Fruit fly (Drosophila melanogaster) whole organism, adult: ENCODE data around the gene Acsf2.

Experiments used
- CG12768 ChIP-seq: fragments of 200-800 bp; sonication (Bioruptor generic); optimal IDR thresholded peaks from 2 replicates; lab custom pipeline; 2017; ENCODE audit warnings: missing biosample characterization, missing genetic modification characterization, mild to moderate bottlenecking, moderate library complexity, missing genetic modification reagents
- Clk ChIP-seq: fragments of 200-800 bp; sonication (Bioruptor generic); optimal IDR thresholded peaks from 2 replicates; lab custom pipeline; 2017; ENCODE audit warnings: missing biosample characterization, missing genetic modification characterization
- Crg-1 ChIP-seq: fragments of 200-800 bp; sonication (Bioruptor generic); optimal IDR thresholded peaks from 2 replicates; lab custom pipeline; 2016; ENCODE audit warnings: missing biosample characterization, missing genetic modification characterization
- bab1 ChIP-seq: fragments of 200-800 bp; sonication (Bioruptor generic); optimal IDR thresholded peaks from 3 replicates; lab custom pipeline; 2019; ENCODE audit warnings: missing biosample characterization, mild to moderate bottlenecking, missing genetic modification characterization, moderate library complexity
- kay ChIP-seq: fragments of 200-800 bp; sonication (Bioruptor generic); peaks from one replicate; lab custom pipeline; 2016; ENCODE audit warnings: missing biosample characterization, missing genetic modification characterization, borderline replicate concordance
- pad ChIP-seq: fragments of 200-800 bp; sonication (Bioruptor generic); optimal IDR thresholded peaks from 3 replicates; lab custom pipeline; 2017; ENCODE audit warnings: missing biosample characterization, missing genetic modification characterization, mild to moderate bottlenecking, moderate library complexity, missing genetic modification reagents
- tj ChIP-seq: fragments of 200-800 bp; sonication (Bioruptor generic); optimal IDR thresholded peaks from 3 replicates; lab custom pipeline; 2017; ENCODE audit warnings: missing biosample characterization, mild to moderate bottlenecking, missing genetic modification characterization, moderate library complexity

DNA sequence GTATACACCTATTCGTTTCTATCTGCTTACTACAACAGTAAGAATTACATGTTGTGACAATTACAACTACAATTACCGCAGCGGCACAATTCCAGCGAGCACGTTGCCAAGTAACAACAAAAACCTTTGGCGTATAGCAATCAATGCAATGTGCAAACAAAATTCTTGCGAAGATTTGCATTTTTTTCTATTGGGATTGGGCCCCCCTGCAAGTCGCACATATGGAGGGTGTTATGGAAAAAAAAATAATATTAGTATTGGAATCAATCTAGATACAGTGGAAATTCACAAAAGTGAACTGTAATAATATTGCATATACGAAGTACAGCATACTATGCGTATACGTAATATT, 39.4 kb downstream of the Acsf2 start:
- TF ChIP-seq bab1 (no peak), kay (GFP tag; lab: Kevin White, UChicago) (peak; percentile 98), CG12768 (no peak), tj (GFP tag; lab: Kevin White, UChicago) (no peak), pad (no peak), Crg-1 (GFP tag; lab: Kevin White, UChicago) (no peak), Clk (no peak)
